Worm (Caenorhabditis elegans): ENCODE measurements around the gene spsb-1.

ce11 chrII:15164453-15164852 is 32.1 kb upstream of the spsb-1 start, which contains the start of gene gst-26:
- TF ChIP-seq F13C5.2 (tag; optimal IDR thresholded peaks at IDR 0.05) (no peak), sea-1 (GFP tag; conservative IDR thresholded peaks at IDR 0.05) (no peak), ets-7 (tag; optimal IDR thresholded peaks at IDR 0.05) (no peak), tbx-37 (GFP tag; conservative IDR thresholded peaks at IDR 0.05) (no peak), ama-1 (optimal IDR thresholded peaks at IDR 0.05) (no peak), flt-1 (GFP tag; IDR thresholded peaks at IDR 0.05) (no peak), scrt-1 (GFP tag; IDR thresholded peaks at IDR 0.05) (no peak), B0310.2 (tag; optimal IDR thresholded peaks at IDR 0.05) (no peak), tra-4 (tag; optimal IDR thresholded peaks at IDR 0.05) (no peak), tbx-11 (GFP tag; IDR thresholded peaks at IDR 0.05) (no peak)
